Fruit fly (Drosophila melanogaster): ENCODE data around the gene CG42266.

Gene CG42266

dm6 chr2L:16329625-16330024 is 10.5 kb downstream of the CG42266 start, which contains the start of gene CG4440:
Gene CG4440 (plus strand): TSS chr2L:16329925.
- TF ChIP-seq CG3995 (GFP tag; optimal IDR thresholded peaks at IDR 0.05) (no peak), Dref (GFP tag; IDR thresholded peaks at IDR 0.05) (no peak), CG13894 (tag; optimal IDR thresholded peaks at IDR 0.05) (no peak), zen (tag; optimal IDR thresholded peaks at IDR 0.05) (peak; percentile 78), Fer2 (tag; optimal IDR thresholded peaks at IDR 0.05) (no peak), odd (GFP tag; optimal IDR thresholded peaks at IDR 0.05) (no peak), CG17385 (GFP tag; optimal IDR thresholded peaks at IDR 0.05) (no peak), CG32767 (GFP tag; IDR thresholded peaks at IDR 0.05) (no peak), Stat92E (GFP tag; optimal IDR thresholded peaks at IDR 0.05) (peak in 1 of 3 experiments; percentile 50), Mes4 (GFP tag; optimal IDR thresholded peaks at IDR 0.05) (no peak), jumu (GFP tag; optimal IDR thresholded peaks at IDR 0.05) (no peak), CG32532 (GFP tag; IDR thresholded peaks at IDR 0.05) (no peak), CG15514 (GFP tag; optimal IDR thresholded peaks at IDR 0.05) (no peak), Atf-2 (GFP tag; optimal IDR thresholded peaks at IDR 0.05) (no peak), Bteb2 (GFP tag; optimal IDR thresholded peaks at IDR 0.05) (no peak), YL-1 (GFP tag; optimal IDR thresholded peaks at IDR 0.05) (no peak)

- peak; percentile 53; the same call in 1 of the 2 replicates for TF ChIP-seq E2f2 (GFP tag; IDR thresholded peaks at IDR 0.05)
- TF ChIP-seq Chrac-16 (GFP tag; optimal IDR thresholded peaks at IDR 0.05): peak; percentile 76
- no peak for TF ChIP-seq Mad (GFP tag; optimal IDR thresholded peaks at IDR 0.05)
- no peak for TF ChIP-seq Neu2 (GFP tag; optimal IDR thresholded peaks at IDR 0.05; ENCODE audit: borderline replicate concordance)
- no peak; the same call in 2 of the 3 replicates for TF ChIP-seq CG11456 (GFP tag; IDR thresholded peaks at IDR 0.05)
- 0 out of 3 replicates have a peak, but pooled peaks have one; percentile 42 for TF ChIP-seq CG2889 (GFP tag; IDR thresholded peaks at IDR 0.05)
- peak; percentile 34; the same call in 1 of the 2 replicates for TF ChIP-seq CG8765 (GFP tag; IDR thresholded peaks at IDR 0.05)
- no peak for TF ChIP-seq CG8281 (tag; optimal IDR thresholded peaks at IDR 0.05)
- peak; percentile 86 for TF ChIP-seq slbo (GFP tag; IDR thresholded peaks at IDR 0.05)
- TF ChIP-seq stwl (tag; optimal IDR thresholded peaks at IDR 0.05): peak; percentile 82
- TF ChIP-seq CG11560 (tag; IDR thresholded peaks at IDR 0.05): no peak
- peak; percentile 25 for TF ChIP-seq CG10543 (GFP tag; optimal IDR thresholded peaks at IDR 0.05)
- peak; percentile 13 for TF ChIP-seq Fer2 (tag; optimal IDR thresholded peaks at IDR 0.05)
- TF ChIP-seq Nf-YC (tag; optimal IDR thresholded peaks at IDR 0.05): no peak
- TF ChIP-seq cwo (GFP tag; optimal IDR thresholded peaks at IDR 0.05): no peak
- TF ChIP-seq pnt (GFP tag; optimal IDR thresholded peaks at IDR 0.05): peak; percentile 75
- no peak for TF ChIP-seq nau (GFP tag; optimal IDR thresholded peaks at IDR 0.05)
- TF ChIP-seq tin (GFP tag; optimal IDR thresholded peaks at IDR 0.05): peak; percentile 85
- no peak for TF ChIP-seq CG11504 (tag; optimal IDR thresholded peaks at IDR 0.05)
- TF ChIP-seq run (tag; optimal IDR thresholded peaks at IDR 0.05): no peak
- TF ChIP-seq pita (GFP tag; optimal IDR thresholded peaks at IDR 0.05): no peak
- no peak for TF ChIP-seq danr (GFP tag; IDR thresholded peaks at IDR 0.05)
- TF ChIP-seq D19A (tag; optimal IDR thresholded peaks at IDR 0.05): peak; percentile 37
- no peak for TF ChIP-seq CG3281 (GFP tag; optimal IDR thresholded peaks at IDR 0.05)
- no peak for TF ChIP-seq Jarid2 (GFP tag; optimal IDR thresholded peaks at IDR 0.05)
- no peak for TF ChIP-seq crol (GFP tag; IDR thresholded peaks at IDR 0.05)
- no peak for TF ChIP-seq CG31441 (GFP tag; IDR thresholded peaks at IDR 0.05)
- peak; percentile 58 for TF ChIP-seq CG3163 (GFP tag; optimal IDR thresholded peaks at IDR 0.05)
- TF ChIP-seq HLH4C (GFP tag; IDR thresholded peaks at IDR 0.05; ENCODE audit: partially characterized antibody): peak; percentile 97
- TF ChIP-seq CG8089 (GFP tag; optimal IDR thresholded peaks at IDR 0.05): peak; percentile 71
- peak; percentile 96 for TF ChIP-seq sens (GFP tag)
- peak; percentile 42 for TF ChIP-seq CG10209 (GFP tag; optimal IDR thresholded peaks at IDR 0.05)
- TF ChIP-seq CG12071 (GFP tag; optimal IDR thresholded peaks at IDR 0.05): no peak
- peak; percentile 32 for TF ChIP-seq Elba2 (GFP tag; optimal IDR thresholded peaks at IDR 0.05)
- no peak for TF ChIP-seq Trl (optimal IDR thresholded peaks at IDR 0.05)
- peak; percentile 83 for TF ChIP-seq Trl (GFP tag; optimal IDR thresholded peaks at IDR 0.05)
Measured at dm6 chr2L:16329102-16329520, 11.1 kb downstream of the CG42266 start, which contains the start of gene mRpL4. Gene mRpL4 (minus strand): TSS chr2L:16329132.

Data from whole organism, embryonic.